Worm (Caenorhabditis elegans): ENCODE data around the gene lido-16.

ce11 chrII:6531527-6531926 is 46.8 kb upstream of the lido-16 start, which contains the start of gene abch-1:
- TF ChIP-seq med-1 (GFP tag; optimal IDR thresholded peaks at IDR 0.05; ENCODE audit: insufficient read depth) (no peak), tab-1 (GFP tag; IDR thresholded peaks at IDR 0.05) (no peak), flt-1 (GFP tag; IDR thresholded peaks at IDR 0.05) (no peak)

All from whole organism, midembryonic.